Fruit fly (Drosophila melanogaster) Kc167 (cell line): ENCODE results near the gene CG43693.

Experiments used
- Myc ChIP-seq: fragments of >200 bp; optimal IDR thresholded peaks from 2 replicates; lab custom pipeline; 2017; ENCODE audit warnings: missing external identifiers
- Sin3A ChIP-seq: fragments of >200 bp; optimal IDR thresholded peaks from 2 replicates; lab custom pipeline; 2018; ENCODE audit warnings: missing external identifiers
- h ChIP-seq: fragments of >200 bp; optimal IDR thresholded peaks from 3 replicates; lab custom pipeline; 2018; ENCODE audit warnings: missing external identifiers
- insv ChIP-seq: fragments of >200 bp; optimal IDR thresholded peaks from 3 replicates; lab custom pipeline; 2018; ENCODE audit warnings: missing external identifiers
- psq ChIP-seq: fragments of >200 bp; optimal IDR thresholded peaks from 2 replicates; lab custom pipeline; 2017; ENCODE audit warnings: missing external identifiers

dm6 chr3L:10991242-10992021 lies 59.7 kb downstream of the CG43693 start:
- TF ChIP-seq insv (no peak), Myc (lab: Kevin White, UChicago) (no peak), Sin3A (lab: Kevin White, UChicago) (no peak), h (no peak), psq (lab: Kevin White, UChicago) (no peak)
